Worm (Caenorhabditis elegans) whole organism, young adult: ENCODE results near the gene npr-31.

Experiments used
- C17E4.6 ChIP-seq: fragments of 200-800 bp; sonication (Bioruptor generic); IDR thresholded peaks from 2 replicates; pipeline ENCODE4 v1.3.6; 2022; ENCODE audit warnings: missing genetic modification reagents, missing genetic modification characterization, missing compliant biosample characterization
- F23B12.7 ChIP-seq: sonication (generic microtip); optimal IDR thresholded peaks from 2 replicates; lab custom pipeline; 2017; ENCODE audit warnings: missing genetic modification characterization, mild to moderate bottlenecking, missing compliant biosample characterization, antibody characterized with exemption, moderate library complexity; ENCODE audit not compliant: insufficient read depth
- F39B2.1 ChIP-seq: fragments of 200-800 bp; sonication (Bioruptor generic); IDR thresholded peaks from 2 replicates; pipeline ENCODE4 v1.3.6; 2022; ENCODE audit warnings: missing genetic modification reagents, missing genetic modification characterization, missing compliant biosample characterization
- F52B5.7 ChIP-seq: sonication (generic microtip); optimal IDR thresholded peaks from 2 replicates; lab custom pipeline; 2016; ENCODE audit warnings: mild to moderate bottlenecking, missing genetic modification characterization, missing compliant biosample characterization
- F57C9.4 ChIP-seq: sonication (generic microtip); optimal IDR thresholded peaks from 2 replicates; lab custom pipeline; 2017; ENCODE audit warnings: mild to moderate bottlenecking, missing genetic modification characterization, missing compliant biosample characterization
- Y67H2A.10 ChIP-seq: fragments of 200-800 bp; sonication (Bioruptor generic); conservative IDR thresholded peaks from 2 replicates; pipeline ENCODE4 v1.3.6; 2022; ENCODE audit warnings: missing genetic modification reagents, missing genetic modification characterization, missing compliant biosample characterization
- ama-1 ChIP-seq, 3 experiments: fragments of 150-350 bp in 1 of 3; sonication (generic microtip) in 2 of 3; optimal IDR thresholded peaks; 2 replicates each; lab custom pipeline; 2014 to 2018; ENCODE audit warnings: missing biosample characterization in 2 of 3, missing genetic modification characterization in 2 of 3, missing genetic modification reagents in 2 of 3
- aptf-2 ChIP-seq: fragments of 200-800 bp; sonication (Bioruptor generic); conservative IDR thresholded peaks from 2 replicates; pipeline ENCODE4 v1.3.6; 2022; ENCODE audit warnings: missing genetic modification reagents, missing genetic modification characterization, missing compliant biosample characterization
- aptf-3 ChIP-seq: fragments of 200-800 bp; sonication (Bioruptor generic); IDR thresholded peaks from 2 replicates; pipeline ENCODE4 v1.3.6; 2022; ENCODE audit warnings: missing genetic modification characterization, missing compliant biosample characterization
- attf-3 ChIP-seq: fragments of 200-800 bp; sonication (Bioruptor generic); conservative IDR thresholded peaks from 2 replicates; pipeline ENCODE4 v1.3.6; 2022; ENCODE audit warnings: missing genetic modification reagents, missing genetic modification characterization, missing compliant biosample characterization
- ccch-3 ChIP-seq: fragments of 200-800 bp; sonication (Bioruptor generic); optimal IDR thresholded peaks from 2 replicates; lab custom pipeline; 2018; ENCODE audit warnings: mild to moderate bottlenecking, missing genetic modification characterization, missing compliant biosample characterization
- ceh-40 ChIP-seq: fragments of 200-800 bp; sonication (Bioruptor generic); IDR thresholded peaks from 2 replicates; pipeline ENCODE4 v1.3.6; 2022; ENCODE audit warnings: missing genetic modification characterization, missing compliant biosample characterization
- efl-1 ChIP-seq: fragments of 150-350 bp; optimal IDR thresholded peaks from 2 replicates; lab custom pipeline; 2014; ENCODE audit warnings: missing biosample characterization, missing genetic modification reagents, missing genetic modification characterization
- egl-18 ChIP-seq: fragments of 200-800 bp; sonication (Bioruptor generic); IDR thresholded peaks from 2 replicates; pipeline ENCODE4 v1.3.6; 2022; ENCODE audit warnings: missing genetic modification reagents, missing genetic modification characterization, missing compliant biosample characterization
- ekl-4 ChIP-seq: fragments of 200-800 bp; sonication (Bioruptor generic); IDR thresholded peaks from 2 replicates; pipeline ENCODE4 v1.3.6; 2022; ENCODE audit warnings: missing genetic modification reagents, missing genetic modification characterization, missing compliant biosample characterization
- ets-4 ChIP-seq: fragments of 200-800 bp; sonication (Bioruptor generic); optimal IDR thresholded peaks from 2 replicates; lab custom pipeline; 2018; ENCODE audit warnings: mild to moderate bottlenecking, missing genetic modification characterization, missing compliant biosample characterization
- let-607 ChIP-seq, 2 experiments: fragments of 200-800 bp in 1 of 2; sonication (Bioruptor generic) in 1 of 2; sonication (generic microtip) in 1 of 2; optimal IDR thresholded peaks; 2 replicates each; lab custom pipeline; 2016 to 2018; ENCODE audit warnings: mild to moderate bottlenecking in 2 of 2, missing compliant biosample characterization in 2 of 2, missing genetic modification characterization in 2 of 2, moderate library complexity in 2 of 2, missing genotype in 1 of 2
- lin-35 ChIP-seq, 3 experiments: fragments of 150-350 bp in 2 of 3; sonication (generic microtip) in 1 of 3; optimal IDR thresholded peaks; 2 replicates each; lab custom pipeline; 2014 to 2018; ENCODE audit warnings: missing biosample characterization in 3 of 3, missing genetic modification characterization in 3 of 3, missing genetic modification reagents in 3 of 3
- lin-54 ChIP-seq: fragments of 200-800 bp; sonication (Bioruptor generic); optimal IDR thresholded peaks from 2 replicates; lab custom pipeline; 2018; ENCODE audit warnings: mild to moderate bottlenecking, missing genetic modification characterization, missing compliant biosample characterization
- lir-1 ChIP-seq: fragments of 200-800 bp; sonication (Bioruptor generic); conservative IDR thresholded peaks from 2 replicates; pipeline ENCODE4 v1.3.6; 2022; ENCODE audit warnings: missing genetic modification reagents, missing genetic modification characterization, missing compliant biosample characterization
- madf-10 ChIP-seq: sonication (generic microtip); optimal IDR thresholded peaks from 2 replicates; lab custom pipeline; 2016; ENCODE audit warnings: mild to moderate bottlenecking, missing genetic modification characterization, missing compliant biosample characterization
- mel-28 ChIP-seq: sonication (generic microtip); optimal IDR thresholded peaks from 2 replicates; lab custom pipeline; 2016; ENCODE audit warnings: borderline replicate concordance, mild to moderate bottlenecking, missing genetic modification characterization, missing compliant biosample characterization
- mxl-1 ChIP-seq: sonication (generic microtip); optimal IDR thresholded peaks from 2 replicates; lab custom pipeline; 2016; ENCODE audit warnings: missing genetic modification characterization, missing compliant biosample characterization
- nfyb-1 ChIP-seq: fragments of 200-800 bp; sonication (Bioruptor generic); IDR thresholded peaks from 2 replicates; pipeline ENCODE4 v1.3.6; 2022; ENCODE audit warnings: missing genetic modification reagents, missing genetic modification characterization, missing compliant biosample characterization
- nhr-27 ChIP-seq: fragments of 200-800 bp; sonication (Bioruptor generic); optimal IDR thresholded peaks from 2 replicates; lab custom pipeline; 2018; ENCODE audit warnings: mild to moderate bottlenecking, missing genetic modification characterization, moderate library complexity, missing compliant biosample characterization
- nhr-80 ChIP-seq: sonication (generic microtip); optimal IDR thresholded peaks from 2 replicates; lab custom pipeline; 2016; ENCODE audit warnings: missing genetic modification characterization, missing compliant biosample characterization
- pha-4 ChIP-seq: fragments of 150-350 bp; sonication (generic microtip); optimal IDR thresholded peaks from 2 replicates; lab custom pipeline; 2014; ENCODE audit warnings: missing biosample characterization, missing genetic modification reagents, missing genetic modification characterization
- sea-2 ChIP-seq: fragments of 200-800 bp; sonication (Bioruptor generic); IDR thresholded peaks from 2 replicates; pipeline ENCODE4 v1.3.6; 2022; ENCODE audit warnings: missing genetic modification characterization, missing compliant biosample characterization
- snpc-1.1 ChIP-seq: sonication (generic microtip); optimal IDR thresholded peaks from 2 replicates; lab custom pipeline; 2017; ENCODE audit warnings: missing genetic modification characterization, mild to moderate bottlenecking, missing compliant biosample characterization, antibody characterized with exemption, moderate library complexity, missing genotype, missing genetic modification reagents; ENCODE audit not compliant: insufficient read depth
- snpc-3.4 ChIP-seq: sonication (generic microtip); optimal IDR thresholded peaks from 2 replicates; lab custom pipeline; 2017; ENCODE audit warnings: missing genetic modification characterization, mild to moderate bottlenecking, missing compliant biosample characterization, antibody characterized with exemption, moderate library complexity, missing genotype, missing genetic modification reagents
- snpc-4 ChIP-seq, 5 experiments: fragments of 150-350 bp in 1 of 5; sonication (generic microtip) in 4 of 5; optimal IDR thresholded peaks; 2 replicates each; lab custom pipeline; 2014 to 2018; ENCODE audit warnings: missing genetic modification characterization in 5 of 5, missing biosample characterization in 3 of 5, antibody characterized with exemption in 2 of 5, mild to moderate bottlenecking in 2 of 5, missing compliant biosample characterization in 2 of 5, missing genotype in 2 of 5, moderate library complexity in 2 of 5, missing genetic modification reagents in 1 of 5
- tbp1 ChIP-seq: fragments of 200-800 bp; sonication (Bioruptor generic); optimal IDR thresholded peaks from 2 replicates; lab custom pipeline; 2018; ENCODE audit warnings: mild to moderate bottlenecking, missing genetic modification characterization, missing compliant biosample characterization
- ztf-25 ChIP-seq: fragments of 200-800 bp; sonication (Bioruptor generic); IDR thresholded peaks from 2 replicates; pipeline ENCODE4 v1.3.6; 2022; ENCODE audit warnings: missing genetic modification reagents, missing genetic modification characterization, missing compliant biosample characterization
- ztf-3 ChIP-seq: fragments of 200-800 bp; sonication (Bioruptor generic); optimal IDR thresholded peaks from 2 replicates; lab custom pipeline; 2018; ENCODE audit warnings: mild to moderate bottlenecking, missing genetic modification characterization, missing compliant biosample characterization
- ztf-6 ChIP-seq: fragments of 200-800 bp; sonication (Bioruptor generic); IDR thresholded peaks from 2 replicates; pipeline ENCODE4 v1.3.6; 2022; ENCODE audit warnings: missing genetic modification reagents, missing genetic modification characterization, missing compliant biosample characterization

The npr-31 gene

DNA sequence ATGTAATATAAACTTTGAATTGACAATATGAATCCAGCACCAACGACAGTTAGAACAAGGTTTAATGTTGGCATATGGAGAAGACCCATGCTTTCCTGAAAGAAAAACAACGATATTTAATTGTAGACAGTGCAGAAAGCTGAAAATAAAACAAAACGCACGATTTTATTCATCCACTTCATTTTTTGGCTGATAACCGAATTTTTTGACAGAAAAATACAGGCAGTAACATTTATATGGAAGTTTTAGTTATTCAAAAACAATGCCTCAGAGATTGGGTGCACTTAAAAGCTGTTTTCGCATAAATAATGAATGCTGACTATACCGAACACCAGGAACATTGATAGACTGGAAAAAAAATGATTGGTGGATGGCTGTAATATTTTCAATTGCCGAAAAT is 21.3 kb downstream of the npr-31 start, which contains the start of gene mfsd-13.2 (continued):
- no peak for TF ChIP-seq lin-35 (GFP tag; optimal IDR thresholded peaks at IDR 0.05; lab: Kevin White, UChicago)

DNA sequence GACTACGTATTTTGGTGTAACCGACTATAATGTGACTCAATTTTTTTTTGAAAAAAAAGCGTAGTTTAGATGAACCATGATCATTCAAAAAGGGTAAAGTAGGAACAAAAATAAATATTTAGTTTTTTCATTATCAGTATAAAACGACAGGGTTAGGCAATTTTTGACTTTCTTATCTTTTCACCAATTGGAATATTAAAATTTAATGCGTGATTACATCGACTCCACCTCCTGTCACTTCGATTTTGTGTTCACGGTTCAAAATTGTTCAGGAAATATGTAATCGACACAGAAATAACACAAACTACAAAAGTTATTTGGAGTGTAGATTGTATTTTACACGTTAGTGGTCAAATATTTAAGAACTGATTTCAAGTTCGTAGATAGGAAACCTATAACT is 22.4 kb downstream of the npr-31 start:
- TF ChIP-seq efl-1 (GFP tag; lab: Kevin White, UChicago), result no peak
- TF ChIP-seq let-607 (tag; optimal IDR thresholded peaks at IDR 0.05; lab: Kevin White, UChicago), result peak in 1 of 2 experiments; percentile 3
- peak; percentile 76 for TF ChIP-seq nhr-80 (tag; lab: Kevin White, UChicago)

DNA sequence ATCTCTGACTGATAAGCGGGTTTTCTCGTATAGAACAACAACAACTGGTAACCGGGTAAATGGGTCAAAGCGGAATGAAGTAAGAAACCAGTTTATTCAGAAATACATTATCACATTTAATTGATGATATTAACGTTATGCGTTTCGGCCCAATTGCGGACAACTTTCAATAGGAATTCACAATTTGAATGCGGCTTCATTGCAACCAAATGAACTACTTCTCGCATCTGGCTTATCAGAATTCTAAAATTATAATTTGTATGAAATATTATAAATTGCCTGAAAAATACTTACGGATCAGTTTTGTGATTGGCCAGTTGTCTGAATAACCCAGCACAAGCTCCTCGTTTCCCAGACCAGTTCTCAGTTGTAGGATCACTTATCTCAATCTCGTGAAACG is 24.3 kb downstream of the npr-31 start, which contains the start of gene col-36:
Gene col-36 (minus strand): TSS at position 101 of the 400 bp plus-strand sequence.
- TF ChIP-seq F39B2.1, result no peak
- TF ChIP-seq nfyb-1 (GFP tag; lab: Robert Waterston, UW), result no peak
- no peak for TF ChIP-seq snpc-1.1
- TF ChIP-seq pha-4, result no peak
- no peak for TF ChIP-seq C17E4.6 (GFP tag; lab: Robert Waterston, UW)
- no peak for TF ChIP-seq ama-1 (optimal IDR thresholded peaks at IDR 0.05; lab: Kevin White, UChicago)
- TF ChIP-seq ama-1 (GFP tag; optimal IDR thresholded peaks at IDR 0.05; lab: Kevin White, UChicago), result no peak
- TF ChIP-seq F23B12.7, result no peak
- no peak for TF ChIP-seq sea-2
- no peak for TF ChIP-seq madf-10 (tag; lab: Kevin White, UChicago)
- no peak for TF ChIP-seq F52B5.7 (tag; lab: Kevin White, UChicago)
- no peak for TF ChIP-seq Y67H2A.10 (GFP tag; lab: Robert Waterston, UW)
- TF ChIP-seq nhr-27 (tag; lab: Kevin White, UChicago), result no peak
- no peak for TF ChIP-seq lin-54 (GFP tag; lab: Kevin White, UChicago)
- no peak for TF ChIP-seq ztf-3 (GFP tag; lab: Kevin White, UChicago)
- no peak for TF ChIP-seq mxl-1 (tag; lab: Kevin White, UChicago)
- TF ChIP-seq attf-3 (GFP tag; lab: Robert Waterston, UW), result no peak
- no peak for TF ChIP-seq egl-18
- TF ChIP-seq ets-4, result no peak

- TF ChIP-seq lir-1 (GFP tag; lab: Robert Waterston, UW) (no peak), F57C9.4 (tag; lab: Kevin White, UChicago) (no peak), nhr-27 (tag; lab: Kevin White, UChicago) (no peak), tbp1 (GFP tag; lab: Kevin White, UChicago) (peak; percentile 29), ceh-40 (GFP tag; lab: Robert Waterston, UW) (no peak), ekl-4 (GFP tag; lab: Robert Waterston, UW) (no peak), snpc-3.4 (peak; percentile 45), mel-28 (tag; lab: Kevin White, UChicago) (no peak), ztf-6 (GFP tag; lab: Robert Waterston, UW) (no peak), egl-18 (0 out of 2 replicates have a peak, but pooled peaks have one; percentile 41), ztf-25 (0 out of 2 replicates have a peak, but pooled peaks have one; percentile 30), aptf-3 (GFP tag; lab: Robert Waterston, UW) (no peak), snpc-1.1 (peak; percentile 86), snpc-4 (GFP tag; optimal IDR thresholded peaks at IDR 0.05; lab: Kevin White, UChicago) (peak; percentile 70), snpc-4 (tag; optimal IDR thresholded peaks at IDR 0.05; lab: Kevin White, UChicago) (peak in 3 of 4 experiments; percentile 82 to 86 (median 84)), ccch-3 (GFP tag; lab: Kevin White, UChicago) (no peak), aptf-2 (0 out of 2 replicates have a peak, but pooled peaks have one; percentile 60)
- TF ChIP-seq, all 124 proteins: peak for 7
These were observed 27.0 kb downstream of the npr-31 start, which contains the start of gene dyf-13 for ce11 chrII:7171305-7171998. dyf-13 (minus strand) TSS chrII:7171355.
